Worm (Caenorhabditis elegans) whole organism, L1 larva: ENCODE data around the gene clc-22.

ENCODE experiments used
- elt-3 ChIP-seq, 6 experiments: fragments of 150-350 bp in 1 of 6; sonication (generic microtip); optimal IDR thresholded peaks; 2 replicates each; lab custom pipeline; 2017 to 2018; ENCODE audit warnings: missing biosample characterization in 6 of 6, missing genetic modification characterization in 6 of 6, inconsistent platforms in 1 of 6
- nhr-12 ChIP-seq: sonication (generic microtip); optimal IDR thresholded peaks from 2 replicates; lab custom pipeline; 2017; ENCODE audit warnings: missing biosample characterization, missing genetic modification characterization
- nhr-76 ChIP-seq: sonication (generic microtip); optimal IDR thresholded peaks from 2 replicates; lab custom pipeline; 2017; ENCODE audit warnings: missing biosample characterization, missing genetic modification characterization
- nhr-85 ChIP-seq: sonication (generic microtip); peaks from one replicate; lab custom pipeline; 2016; ENCODE audit warnings: missing genetic modification characterization, inconsistent platforms, missing compliant biosample characterization

DNA sequence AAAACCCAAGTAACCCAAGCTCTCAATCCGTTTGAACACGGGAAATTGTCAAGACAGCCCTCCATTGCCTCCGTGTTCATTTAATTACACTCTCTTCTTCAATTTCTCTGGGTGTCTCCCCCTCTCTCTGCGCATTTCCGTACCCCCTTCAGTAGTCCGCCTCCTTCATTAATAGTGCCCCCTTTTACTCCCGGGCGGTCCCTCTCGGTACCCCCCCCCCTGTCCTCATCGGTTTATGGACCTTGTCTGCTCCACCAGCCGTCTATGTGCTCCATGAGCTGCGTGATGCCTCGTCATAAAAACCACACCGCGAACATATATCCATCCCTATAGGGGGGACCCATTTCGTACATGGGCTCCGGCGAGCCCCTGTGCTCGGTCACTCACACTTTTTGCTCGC is 3.7 kb upstream of the clc-22 start:
- TF ChIP-seq elt-3 (tag; optimal IDR thresholded peaks at IDR 0.05; lab: Kevin White, UChicago): no peak
- TF ChIP-seq nhr-85: no peak
- TF ChIP-seq nhr-12 (tag; lab: Kevin White, UChicago): no peak
- TF ChIP-seq nhr-76 (tag; lab: Kevin White, UChicago): no peak
